Fruit fly (Drosophila melanogaster) whole organism, embryonic: ENCODE data around the gene CG32137.

Experiments
- Abd-B ChIP-seq: fragments of 200-800 bp; sonication (Bioruptor generic); optimal IDR thresholded peaks from 2 replicates; lab custom pipeline; 2018; ENCODE audit warnings: missing biosample characterization, mild to moderate bottlenecking, missing genetic modification characterization, moderate library complexity
- Atf-2 ChIP-seq: fragments of 200-800 bp; sonication (Bioruptor generic); optimal IDR thresholded peaks from 2 replicates; lab custom pipeline; 2016; ENCODE audit warnings: missing biosample characterization, missing genetic modification characterization
- CG10979 ChIP-seq: fragments of 200-800 bp; sonication (Bioruptor generic); optimal IDR thresholded peaks from 2 replicates; lab custom pipeline; 2018; ENCODE audit warnings: missing biosample characterization, mild to moderate bottlenecking, missing genetic modification characterization, moderate library complexity
- CG11504 ChIP-seq: fragments of 200-800 bp; sonication (Bioruptor generic); optimal IDR thresholded peaks from 3 replicates; lab custom pipeline; 2019; ENCODE audit warnings: missing biosample characterization, mild to moderate bottlenecking, missing genetic modification characterization, moderate library complexity
- CG11723 ChIP-seq: fragments of 200-800 bp; sonication (Bioruptor generic); optimal IDR thresholded peaks from 2 replicates; lab custom pipeline; 2017; ENCODE audit warnings: missing biosample characterization, mild to moderate bottlenecking, missing genetic modification characterization
- CG12659 ChIP-seq: fragments of 200-800 bp; sonication (Bioruptor generic); optimal IDR thresholded peaks from 3 replicates; lab custom pipeline; 2017; ENCODE audit warnings: mild to moderate bottlenecking, missing biosample characterization, missing genetic modification reagents, missing genetic modification characterization
- CG1529 ChIP-seq: fragments of 200-800 bp; sonication (Bioruptor generic); optimal IDR thresholded peaks from 3 replicates; lab custom pipeline; 2018; ENCODE audit warnings: missing biosample characterization, missing genetic modification characterization
- CG16863 ChIP-seq: fragments of 200-800 bp; sonication (Bioruptor generic); optimal IDR thresholded peaks from 3 replicates; lab custom pipeline; 2016; ENCODE audit warnings: missing biosample characterization, missing genetic modification characterization
- CG17385 ChIP-seq: fragments of 200-800 bp; sonication (Bioruptor generic); optimal IDR thresholded peaks from 3 replicates; lab custom pipeline; 2018; ENCODE audit warnings: missing biosample characterization, mild to moderate bottlenecking, missing genetic modification characterization
- CG2202 ChIP-seq: fragments of 200-800 bp; sonication (Bioruptor generic); optimal IDR thresholded peaks from 2 replicates; lab custom pipeline; 2018; ENCODE audit warnings: missing biosample characterization, mild to moderate bottlenecking, missing genetic modification characterization
- CG2875 ChIP-seq: fragments of 200-800 bp; sonication (Bioruptor generic); optimal IDR thresholded peaks from 2 replicates; lab custom pipeline; 2017; ENCODE audit warnings: missing biosample characterization, mild to moderate bottlenecking, missing genetic modification characterization, missing genetic modification reagents
- CG3281 ChIP-seq: fragments of 200-800 bp; sonication (Bioruptor generic); optimal IDR thresholded peaks from 3 replicates; lab custom pipeline; 2017; ENCODE audit warnings: missing biosample characterization, mild to moderate bottlenecking, missing genetic modification characterization
- CG4328 ChIP-seq: fragments of 200-800 bp; sonication (Bioruptor generic); optimal IDR thresholded peaks from 3 replicates; lab custom pipeline; 2017; ENCODE audit warnings: missing biosample characterization, missing genetic modification reagents, missing genetic modification characterization
- CG4404 ChIP-seq: fragments of 200-800 bp; sonication (Bioruptor generic); IDR thresholded peaks from 2 replicates; pipeline ENCODE4 v1.3.6; 2022; ENCODE audit warnings: missing biosample characterization, missing genetic modification characterization
- CG4820 ChIP-seq: fragments of 200-800 bp; sonication (Bioruptor generic); optimal IDR thresholded peaks from 3 replicates; lab custom pipeline; 2016; ENCODE audit warnings: missing biosample characterization, missing genetic modification characterization
- CG5953 ChIP-seq: fragments of 200-800 bp; sonication (Bioruptor generic); IDR thresholded peaks from 2 replicates; pipeline ENCODE4 v1.3.6; 2022; ENCODE audit warnings: missing biosample characterization, missing genetic modification characterization
- CG8290 ChIP-seq, 3 experiments: fragments of 200-800 bp; sonication (Bioruptor generic); optimal IDR thresholded peaks; 2 replicates each; lab custom pipeline; 2016 to 2019; ENCODE audit warnings: missing biosample characterization in 3 of 3, missing genetic modification characterization in 3 of 3, mild to moderate bottlenecking in 2 of 3, moderate library complexity in 1 of 3
- CG8359 ChIP-seq: fragments of 200-800 bp; sonication (Bioruptor generic); optimal IDR thresholded peaks from 2 replicates; lab custom pipeline; 2017; ENCODE audit warnings: missing biosample characterization, mild to moderate bottlenecking, missing genetic modification characterization, borderline replicate concordance
- CG9876 ChIP-seq: fragments of 200-800 bp; sonication (Bioruptor generic); optimal IDR thresholded peaks from 2 replicates; lab custom pipeline; 2016; ENCODE audit warnings: missing biosample characterization, missing genetic modification characterization
- CkIIα-i1 ChIP-seq: fragments of 200-800 bp; sonication (Bioruptor generic); IDR thresholded peaks from 2 replicates; pipeline ENCODE4 v1.3.6; 2022; ENCODE audit warnings: missing biosample characterization, missing genetic modification characterization
- D19A ChIP-seq: fragments of 200-800 bp; optimal IDR thresholded peaks from 3 replicates; lab custom pipeline; 2019; ENCODE audit warnings: missing biosample characterization, mild to moderate bottlenecking, missing genetic modification characterization, moderate library complexity
- Dll ChIP-seq: fragments of 200-800 bp; sonication (Bioruptor generic); IDR thresholded peaks from 4 replicates; pipeline ENCODE4 v1.3.6; 2022; ENCODE audit warnings: missing biosample characterization, missing genetic modification characterization; ENCODE audit not compliant: partially characterized antibody
- ERR ChIP-seq: fragments of 200-800 bp; sonication (Bioruptor generic); optimal IDR thresholded peaks from 2 replicates; lab custom pipeline; 2016; ENCODE audit warnings: missing biosample characterization, missing genetic modification characterization
- Ets65A ChIP-seq: fragments of 200-800 bp; sonication (Bioruptor generic); peaks from one replicate; lab custom pipeline; 2016; ENCODE audit warnings: missing biosample characterization, missing genetic modification characterization
- Hand ChIP-seq: fragments of 200-800 bp; sonication (Bioruptor generic); optimal IDR thresholded peaks from 2 replicates; lab custom pipeline; 2017; ENCODE audit warnings: mild to moderate bottlenecking, missing biosample characterization, missing genetic modification reagents, missing genetic modification characterization
- Hr39 ChIP-seq: fragments of >200 bp; optimal IDR thresholded peaks from 2 replicates; lab custom pipeline; 2017
- Jarid2 ChIP-seq: fragments of 200-800 bp; sonication (Bioruptor generic); optimal IDR thresholded peaks from 3 replicates; lab custom pipeline; 2017; ENCODE audit warnings: mild to moderate bottlenecking, missing biosample characterization, missing genetic modification reagents, missing genetic modification characterization
- NC2β ChIP-seq: fragments of 200-800 bp; sonication (Bioruptor generic); optimal IDR thresholded peaks from 2 replicates; lab custom pipeline; 2016; ENCODE audit warnings: missing biosample characterization, missing genetic modification characterization
- Nf-YB ChIP-seq: fragments of 200-800 bp; sonication (Bioruptor generic); optimal IDR thresholded peaks from 3 replicates; lab custom pipeline; 2019; ENCODE audit warnings: missing biosample characterization, mild to moderate bottlenecking, missing genetic modification characterization, moderate library complexity
- NfI ChIP-seq: fragments of 200-800 bp; sonication (Bioruptor generic); optimal IDR thresholded peaks from 3 replicates; lab custom pipeline; 2018; ENCODE audit warnings: missing biosample characterization, mild to moderate bottlenecking, missing genetic modification characterization, moderate library complexity
- Ptx1 ChIP-seq: fragments of 200-800 bp; sonication (Bioruptor generic); IDR thresholded peaks from 2 replicates; pipeline ENCODE4 v1.3.6; 2022; ENCODE audit warnings: missing biosample characterization, missing genetic modification characterization
- Rfx ChIP-seq: fragments of 200-800 bp; sonication (Bioruptor generic); IDR thresholded peaks from 2 replicates; pipeline ENCODE4 v1.3.6; 2022; ENCODE audit warnings: missing biosample characterization, missing genetic modification characterization
- aop ChIP-seq: fragments of 200-800 bp; sonication (Bioruptor generic); IDR thresholded peaks from 2 replicates; pipeline ENCODE4 v1.3.6; 2022; ENCODE audit warnings: missing biosample characterization, missing genetic modification characterization
- crp ChIP-seq, 2 experiments: fragments of 200-800 bp; sonication (Bioruptor generic); optimal IDR thresholded peaks; 2 replicates in 1 of 2; 3 replicates in 1 of 2; lab custom pipeline; 2017; ENCODE audit warnings: missing biosample characterization in 2 of 2, missing genetic modification characterization in 2 of 2, mild to moderate bottlenecking in 1 of 2, moderate library complexity in 1 of 2
- dysf ChIP-seq: fragments of 200-800 bp; sonication (Bioruptor generic); IDR thresholded peaks from 3 replicates; pipeline ENCODE4 v1.3.6; 2022; ENCODE audit warnings: missing biosample characterization, missing genetic modification characterization
- ems ChIP-seq: fragments of 200-800 bp; sonication (Bioruptor generic); optimal IDR thresholded peaks from 3 replicates; lab custom pipeline; 2016; ENCODE audit warnings: missing biosample characterization, missing genetic modification characterization
- eyg ChIP-seq: fragments of 200-800 bp; sonication (Bioruptor generic); optimal IDR thresholded peaks from 3 replicates; lab custom pipeline; 2016; ENCODE audit warnings: missing biosample characterization, missing genetic modification characterization
- fd64A ChIP-seq: fragments of 200-800 bp; sonication (Bioruptor generic); optimal IDR thresholded peaks from 3 replicates; lab custom pipeline; 2018; ENCODE audit warnings: missing biosample characterization, mild to moderate bottlenecking, missing genetic modification characterization
- gfzf ChIP-seq: fragments of 200-800 bp; sonication (Bioruptor generic); optimal IDR thresholded peaks from 2 replicates; lab custom pipeline; 2016; ENCODE audit warnings: missing biosample characterization, mild to moderate bottlenecking, missing genetic modification characterization, moderate library complexity
- jigr1 ChIP-seq: fragments of 200-800 bp; sonication (Bioruptor generic); IDR thresholded peaks from 3 replicates; pipeline ENCODE4 v1.3.6; 2022; ENCODE audit warnings: missing biosample characterization, missing genetic modification characterization
- oc ChIP-seq: fragments of 200-800 bp; sonication (Bioruptor generic); optimal IDR thresholded peaks from 2 replicates; lab custom pipeline; 2018; ENCODE audit warnings: missing biosample characterization, mild to moderate bottlenecking, missing genetic modification characterization, moderate library complexity
- onecut ChIP-seq: fragments of 200-800 bp; sonication (Bioruptor generic); IDR thresholded peaks from 2 replicates; pipeline ENCODE4 v1.3.6; 2022; ENCODE audit warnings: missing biosample characterization, missing genetic modification characterization
- pan ChIP-seq, 4 experiments: fragments of >200 bp in 3 of 4; fragments of 200-800 bp in 1 of 4; sonication (Bioruptor generic) in 1 of 4; optimal IDR thresholded peaks in 3 of 4; IDR thresholded peaks in 1 of 4; 2 replicates each; pipeline versions ENCODE4 v1.3.6 to Lab custom; 2017 to 2022; ENCODE audit warnings: missing biosample characterization in 2 of 4, missing genetic modification characterization in 2 of 4, mixed read lengths in 1 of 4
- pnt ChIP-seq: fragments of 200-800 bp; sonication (Bioruptor generic); optimal IDR thresholded peaks from 3 replicates; lab custom pipeline; 2016; ENCODE audit warnings: missing biosample characterization, missing genetic modification characterization
- repo ChIP-seq: fragments of 200-800 bp; sonication (Bioruptor generic); optimal IDR thresholded peaks from 2 replicates; lab custom pipeline; 2016; ENCODE audit warnings: missing biosample characterization, missing genetic modification characterization
- vvl ChIP-seq: fragments of 200-800 bp; sonication (Bioruptor generic); IDR thresholded peaks from 2 replicates; pipeline ENCODE4 v1.3.6; 2022; ENCODE audit warnings: missing biosample characterization, missing genetic modification characterization
- zfh2 ChIP-seq: fragments of 200-800 bp; sonication (Bioruptor generic); optimal IDR thresholded peaks from 2 replicates; lab custom pipeline; 2016; ENCODE audit warnings: missing biosample characterization, missing genetic modification characterization

CG32137 gene

DNA sequence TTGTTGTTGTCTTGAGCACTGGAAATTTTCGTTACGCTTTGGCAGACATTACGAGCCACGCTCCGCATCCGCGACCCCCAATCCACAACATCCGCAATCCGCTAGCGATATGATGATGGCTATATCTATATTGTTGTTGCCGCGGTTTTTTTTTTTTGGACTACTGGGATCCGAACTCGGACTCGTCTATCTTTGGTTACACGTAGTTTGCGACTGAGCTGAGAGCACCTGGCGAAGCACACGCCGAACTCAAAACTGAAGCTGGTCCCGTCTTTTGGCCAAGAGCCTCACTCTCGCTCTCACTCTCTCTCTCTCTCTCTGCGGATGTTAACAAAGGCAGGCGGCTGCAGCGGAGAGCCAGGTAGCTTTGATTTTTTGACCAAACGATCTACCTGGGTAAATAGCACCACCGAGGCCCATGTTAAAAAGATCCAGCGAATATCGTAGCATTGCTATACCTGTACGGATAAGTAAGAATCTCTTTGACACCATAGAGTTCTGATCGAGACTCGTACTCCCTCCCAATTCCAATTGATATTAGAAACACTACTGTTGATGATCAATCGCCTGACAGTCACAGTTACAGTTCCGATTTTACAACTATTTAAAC is 13.8 kb upstream of the CG32137 start, which contains the start of gene Rgl (continued):
- no peak for TF ChIP-seq ems (GFP tag; lab: Kevin White, UChicago)
- no peak for TF ChIP-seq CG12659 (GFP tag; lab: Kevin White, UChicago)
- TF ChIP-seq CG11723 (GFP tag; lab: Kevin White, UChicago): no peak
- no peak for TF ChIP-seq Dll
- no peak for TF ChIP-seq CG3281 (GFP tag; lab: Kevin White, UChicago)
- TF ChIP-seq CG4328 (GFP tag; lab: Kevin White, UChicago): no peak
- TF ChIP-seq eyg: no peak
- no peak for TF ChIP-seq CG4404 (GFP tag; lab: Robert Waterston, UW)
- no peak for TF ChIP-seq Ets65A (GFP tag; lab: Kevin White, UChicago)
- 0 out of 2 replicates have a peak, but pooled peaks have one; percentile 11 for TF ChIP-seq onecut (GFP tag; lab: Robert Waterston, UW)
- TF ChIP-seq Jarid2 (GFP tag; lab: Kevin White, UChicago): peak; percentile 88
- no peak for TF ChIP-seq crp (GFP tag; optimal IDR thresholded peaks at IDR 0.05; lab: Kevin White, UChicago)
- peak; percentile 60; the same call in 1 of the 2 replicates for TF ChIP-seq vvl (GFP tag; lab: Robert Waterston, UW)
- TF ChIP-seq NfI: no peak
- TF ChIP-seq aop (GFP tag; lab: Robert Waterston, UW): 0 out of 2 replicates have a peak, but pooled peaks have one; percentile 26
- TF ChIP-seq NC2β (GFP tag; lab: Kevin White, UChicago): no peak
- no peak for TF ChIP-seq CG5953 (GFP tag; lab: Robert Waterston, UW)
- TF ChIP-seq pan (optimal IDR thresholded peaks at IDR 0.05; lab: Kevin White, UChicago): no peak
- TF ChIP-seq pan (GFP tag; optimal IDR thresholded peaks at IDR 0.05 in 1 of 2, IDR thresholded peaks at IDR 0.05 in 1 of 2): no peak
- no peak for TF ChIP-seq Atf-2 (GFP tag; lab: Kevin White, UChicago)
- no peak for TF ChIP-seq Hand (GFP tag; lab: Kevin White, UChicago)
- no peak for TF ChIP-seq fd64A
- TF ChIP-seq CkIIα-i1 (GFP tag; lab: Robert Waterston, UW): no peak
- TF ChIP-seq CG9876 (GFP tag; lab: Kevin White, UChicago): no peak
- TF ChIP-seq CG10979: no peak

DNA sequence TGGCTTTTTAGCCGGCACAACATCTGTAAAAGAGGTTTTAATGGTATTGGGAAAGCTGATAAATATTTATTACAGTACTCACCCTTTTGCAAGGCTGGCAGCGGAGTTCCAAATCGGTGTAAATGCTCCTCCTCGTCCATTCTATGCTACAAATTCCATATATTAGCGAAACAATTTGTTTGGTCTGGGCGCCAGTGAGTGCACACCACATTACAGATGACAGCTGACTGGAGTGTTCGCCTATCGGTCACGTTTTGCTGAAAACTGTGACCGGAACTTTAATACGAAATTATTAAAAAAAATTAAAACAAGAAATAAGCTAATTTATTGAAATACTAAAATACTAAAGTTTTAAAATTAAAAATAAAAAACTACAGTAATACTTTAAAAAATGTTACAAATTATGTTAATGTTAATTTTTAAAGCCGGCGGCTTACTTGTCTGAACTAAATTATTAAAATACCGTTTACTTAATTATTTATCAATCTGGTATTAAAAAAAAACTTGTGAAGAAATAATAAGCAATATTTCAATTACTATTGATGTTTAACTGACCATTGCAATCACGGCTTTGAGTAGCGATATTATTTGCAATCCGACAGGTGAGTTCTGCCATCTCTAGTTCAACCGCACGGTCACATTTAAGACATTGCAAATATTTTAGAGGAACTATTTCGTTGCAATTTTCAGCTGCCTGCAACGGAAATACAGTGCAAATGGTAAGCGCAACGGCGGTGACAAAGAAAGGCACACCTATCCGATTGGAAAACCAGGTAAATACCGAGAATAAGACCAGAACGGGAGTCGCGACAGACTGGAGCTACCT is 10.1 kb upstream of the CG32137 start, which contains the start of the genes CG8833 and DCTN1-p150:
Gene CG8833, minus strand, starts transcription at position 232 of the 826 bp plus-strand sequence.
Gene DCTN1-p150, plus strand, starts transcription at position 619 of the 826 bp plus-strand sequence.
- TF ChIP-seq jigr1: no peak
- TF ChIP-seq oc (tag; lab: Kevin White, UChicago): no peak
- TF ChIP-seq Hr39 (lab: Kevin White, UChicago): no peak
- TF ChIP-seq Rfx (GFP tag; lab: Robert Waterston, UW): peak; percentile 69
- TF ChIP-seq CG11504: no peak
- no peak for TF ChIP-seq CG2202
- no peak for TF ChIP-seq fd64A
- TF ChIP-seq CG16863 (GFP tag; lab: Kevin White, UChicago): peak; percentile 4
- TF ChIP-seq CG8290 (GFP tag; optimal IDR thresholded peaks at IDR 0.05; lab: Kevin White, UChicago): peak; percentile 33
- TF ChIP-seq CG8290 (tag; optimal IDR thresholded peaks at IDR 0.05; lab: Kevin White, UChicago): no peak
- TF ChIP-seq CG2875 (GFP tag; lab: Kevin White, UChicago): no peak
- TF ChIP-seq CG17385 (GFP tag; lab: Kevin White, UChicago): peak; percentile 36
- peak; percentile 56 for TF ChIP-seq zfh2 (GFP tag; lab: Kevin White, UChicago)
- TF ChIP-seq CG4820 (GFP tag; lab: Kevin White, UChicago): peak; percentile 53
- TF ChIP-seq eyg: no peak
- TF ChIP-seq dysf: peak; percentile 49; the same call in 1 of the 3 replicates
- peak; percentile 29 for TF ChIP-seq Nf-YB (GFP tag; lab: Kevin White, UChicago)
- peak; percentile 57 for TF ChIP-seq Ptx1
- peak; percentile 40 for TF ChIP-seq gfzf
- TF ChIP-seq CG10979: no peak
- TF ChIP-seq CG1529 (GFP tag; lab: Kevin White, UChicago): no peak
- no peak for TF ChIP-seq CG8359 (GFP tag; lab: Kevin White, UChicago)
- TF ChIP-seq Abd-B (GFP tag; lab: Kevin White, UChicago): peak; percentile 56
- TF ChIP-seq D19A (tag; lab: Kevin White, UChicago): no peak
- peak; percentile 15 for TF ChIP-seq pnt
- TF ChIP-seq repo: no peak
- no peak for TF ChIP-seq ERR (GFP tag; lab: Kevin White, UChicago)
